Fruit fly (Drosophila melanogaster): ENCODE measurements around the gene MKP-4.

DNA sequence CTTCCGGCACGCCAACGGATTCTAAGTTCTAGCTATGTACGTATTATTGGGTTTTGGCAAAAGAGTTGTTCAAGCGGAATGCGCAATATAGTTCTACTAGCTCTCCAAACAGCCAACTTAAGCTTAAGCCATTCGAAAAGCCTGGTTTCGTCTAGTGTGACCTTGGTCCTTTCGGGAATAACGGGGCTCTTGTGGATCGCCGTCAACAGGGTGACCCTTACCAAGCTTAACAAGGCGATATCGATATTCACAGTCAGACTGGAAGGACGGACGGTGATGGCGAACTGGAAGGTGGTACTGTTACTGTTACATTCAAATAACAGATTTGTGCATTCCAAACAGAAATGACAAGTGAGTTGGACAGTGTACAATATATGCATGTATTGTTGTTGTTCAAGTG lies 49.2 kb upstream of the MKP-4 start:
- no peak for TF ChIP-seq dl (GFP tag; optimal IDR thresholded peaks at IDR 0.05; ENCODE audit: insufficient read depth in 1 of 2, partially characterized antibody in 2 of 2)
- no peak for TF ChIP-seq woc (GFP tag; optimal IDR thresholded peaks at IDR 0.05)
- TF ChIP-seq fru (GFP tag; optimal IDR thresholded peaks at IDR 0.05) = no peak
- no peak for TF ChIP-seq sage (GFP tag; optimal IDR thresholded peaks at IDR 0.05)
- no peak for TF ChIP-seq psq (GFP tag; optimal IDR thresholded peaks at IDR 0.05)
- no peak for TF ChIP-seq Rel (GFP tag; optimal IDR thresholded peaks at IDR 0.05)
- TF ChIP-seq Rel (tag; optimal IDR thresholded peaks at IDR 0.05) = no peak
- no peak for TF ChIP-seq brk (GFP tag; optimal IDR thresholded peaks at IDR 0.05)

All from whole organism, wandering third instar larva.